Fruit fly (Drosophila melanogaster) whole organism, embryonic: ENCODE measurements around the gene al.

Experiments
- Antp ChIP-seq: fragments of 200-800 bp; sonication (Bioruptor generic); optimal IDR thresholded peaks from 3 replicates; lab custom pipeline; 2016; ENCODE audit warnings: missing biosample characterization, missing genetic modification characterization
- C15 ChIP-seq: fragments of 200-800 bp; sonication (Bioruptor generic); IDR thresholded peaks from 3 replicates; pipeline ENCODE4 v1.3.6; 2022; ENCODE audit warnings: missing biosample characterization, missing genetic modification characterization
- CG1024 ChIP-seq: fragments of 200-800 bp; sonication (Bioruptor generic); IDR thresholded peaks from 2 replicates; pipeline ENCODE4 v1.3.6; 2022; ENCODE audit warnings: missing biosample characterization, missing genetic modification characterization
- CG12104 ChIP-seq: fragments of 200-800 bp; sonication (Bioruptor generic); optimal IDR thresholded peaks from 3 replicates; lab custom pipeline; 2016; ENCODE audit warnings: missing biosample characterization, missing genetic modification characterization
- CG12155 ChIP-seq: fragments of 200-800 bp; sonication (Bioruptor generic); optimal IDR thresholded peaks from 3 replicates; lab custom pipeline; 2016; ENCODE audit warnings: missing biosample characterization, missing genetic modification characterization
- CG17328 ChIP-seq: fragments of 200-800 bp; sonication (Bioruptor generic); IDR thresholded peaks from 2 replicates; pipeline ENCODE4 v1.3.6; 2022; ENCODE audit warnings: missing biosample characterization, missing genetic modification characterization
- CG18619 ChIP-seq: fragments of 200-800 bp; sonication (Bioruptor generic); optimal IDR thresholded peaks from 3 replicates; lab custom pipeline; 2017; ENCODE audit warnings: missing biosample characterization, mild to moderate bottlenecking, missing genetic modification characterization
- CG2129 ChIP-seq: fragments of 200-800 bp; sonication (Bioruptor generic); IDR thresholded peaks from 2 replicates; pipeline ENCODE4 v1.3.6; 2022; ENCODE audit warnings: missing biosample characterization, missing genetic modification characterization; ENCODE audit not compliant: partially characterized antibody
- CG2712 ChIP-seq: fragments of 200-800 bp; optimal IDR thresholded peaks from 3 replicates; lab custom pipeline; 2019; ENCODE audit warnings: missing biosample characterization, mild to moderate bottlenecking, missing genetic modification characterization, moderate library complexity
- CG30403 ChIP-seq: fragments of 200-800 bp; sonication (Bioruptor generic); optimal IDR thresholded peaks from 3 replicates; lab custom pipeline; 2016; ENCODE audit warnings: missing biosample characterization, missing genetic modification characterization
- CG3847 ChIP-seq: fragments of 200-800 bp; sonication (Bioruptor generic); IDR thresholded peaks from 2 replicates; pipeline ENCODE4 v1.3.6; 2022; ENCODE audit warnings: missing biosample characterization, missing genetic modification characterization
- CG6254 ChIP-seq: fragments of 200-800 bp; sonication (Bioruptor generic); optimal IDR thresholded peaks from 3 replicates; lab custom pipeline; 2017; ENCODE audit warnings: mild to moderate bottlenecking, missing biosample characterization, missing genetic modification reagents, missing genetic modification characterization
- CG6689 ChIP-seq: fragments of 200-800 bp; sonication (Bioruptor generic); IDR thresholded peaks from 2 replicates; pipeline ENCODE4 v1.3.6; 2022; ENCODE audit warnings: missing biosample characterization, missing genetic modification characterization
- CTCF ChIP-seq: fragments of 200-800 bp; sonication (Bioruptor generic); optimal IDR thresholded peaks from 2 replicates; lab custom pipeline; 2017; ENCODE audit warnings: missing biosample characterization, mild to moderate bottlenecking, missing genetic modification characterization, moderate library complexity
- Dfd ChIP-seq, 2 experiments: fragments of >200 bp; optimal IDR thresholded peaks; 2 replicates each; lab custom pipeline; 2017; ENCODE audit warnings: missing biosample characterization in 2 of 2, missing genetic modification characterization in 2 of 2
- ERR ChIP-seq: fragments of 200-800 bp; sonication (Bioruptor generic); optimal IDR thresholded peaks from 2 replicates; lab custom pipeline; 2016; ENCODE audit warnings: missing biosample characterization, missing genetic modification characterization
- Ets65A ChIP-seq: fragments of 200-800 bp; sonication (Bioruptor generic); peaks from one replicate; lab custom pipeline; 2016; ENCODE audit warnings: missing biosample characterization, missing genetic modification characterization
- Fer1 ChIP-seq: fragments of 200-800 bp; sonication (Bioruptor generic); optimal IDR thresholded peaks from 2 replicates; lab custom pipeline; 2017; ENCODE audit warnings: missing biosample characterization, mild to moderate bottlenecking, missing genetic modification characterization
- Hand ChIP-seq: fragments of 200-800 bp; sonication (Bioruptor generic); optimal IDR thresholded peaks from 2 replicates; lab custom pipeline; 2017; ENCODE audit warnings: mild to moderate bottlenecking, missing biosample characterization, missing genetic modification reagents, missing genetic modification characterization
- Hey ChIP-seq: fragments of 200-800 bp; sonication (Bioruptor generic); optimal IDR thresholded peaks from 3 replicates; lab custom pipeline; 2018; ENCODE audit warnings: missing biosample characterization, mild to moderate bottlenecking, missing genetic modification characterization
- Nf-YA ChIP-seq: fragments of 200-800 bp; sonication (Bioruptor generic); IDR thresholded peaks from 2 replicates; pipeline ENCODE4 v1.3.6; 2022; ENCODE audit warnings: missing biosample characterization, missing genetic modification characterization
- Optix ChIP-seq: fragments of 200-800 bp; sonication (Bioruptor generic); IDR thresholded peaks from 3 replicates; pipeline ENCODE4 v1.3.6; 2022; ENCODE audit warnings: missing biosample characterization, missing genetic modification characterization
- Poxn ChIP-seq: fragments of 200-800 bp; sonication (Bioruptor generic); IDR thresholded peaks from 2 replicates; pipeline ENCODE4 v1.3.6; 2022; ENCODE audit warnings: missing biosample characterization, missing genetic modification characterization
- Rfx ChIP-seq: fragments of 200-800 bp; sonication (Bioruptor generic); IDR thresholded peaks from 2 replicates; pipeline ENCODE4 v1.3.6; 2022; ENCODE audit warnings: missing biosample characterization, missing genetic modification characterization
- Six4 ChIP-seq: fragments of 200-800 bp; sonication (Bioruptor generic); optimal IDR thresholded peaks from 2 replicates; lab custom pipeline; 2016; ENCODE audit warnings: missing biosample characterization, missing genetic modification characterization
- Vsx1 ChIP-seq: fragments of 200-800 bp; sonication (Bioruptor generic); optimal IDR thresholded peaks from 2 replicates; lab custom pipeline; 2017; ENCODE audit warnings: missing biosample characterization, mild to moderate bottlenecking, missing genetic modification characterization, missing genetic modification reagents
- bbx ChIP-seq: fragments of 200-800 bp; sonication (Bioruptor generic); IDR thresholded peaks from 2 replicates; pipeline ENCODE4 v1.3.6; 2022; ENCODE audit warnings: missing biosample characterization, missing genetic modification characterization; ENCODE audit not compliant: partially characterized antibody
- bcd ChIP-seq: fragments of 200-800 bp; sonication (Bioruptor generic); optimal IDR thresholded peaks from 2 replicates; lab custom pipeline; 2017; ENCODE audit warnings: missing biosample characterization, mild to moderate bottlenecking, missing genetic modification characterization
- bowl ChIP-seq: fragments of 200-800 bp; sonication (Bioruptor generic); IDR thresholded peaks from 2 replicates; pipeline ENCODE4 v1.3.6; 2022; ENCODE audit warnings: missing biosample characterization, missing genetic modification characterization
- cad ChIP-seq: fragments of >200 bp; optimal IDR thresholded peaks from 2 replicates; lab custom pipeline; 2017; ENCODE audit warnings: missing biosample characterization, missing genetic modification characterization
- chm ChIP-seq: fragments of 200-800 bp; sonication (Bioruptor generic); IDR thresholded peaks from 2 replicates; pipeline ENCODE4 v1.3.6; 2022; ENCODE audit warnings: missing biosample characterization, missing genetic modification characterization
- corto ChIP-seq: fragments of 200-800 bp; sonication (Bioruptor generic); optimal IDR thresholded peaks from 2 replicates; lab custom pipeline; 2016; ENCODE audit warnings: missing biosample characterization, mild to moderate bottlenecking, missing genetic modification characterization, moderate library complexity
- dan ChIP-seq: fragments of 200-800 bp; sonication (Bioruptor generic); IDR thresholded peaks from 2 replicates; pipeline ENCODE4 v1.3.6; 2022; ENCODE audit warnings: missing biosample characterization, missing genetic modification characterization
- danr ChIP-seq: fragments of 200-800 bp; sonication (Bioruptor generic); IDR thresholded peaks from 2 replicates; pipeline ENCODE4 v1.3.6; 2022; ENCODE audit warnings: missing biosample characterization, missing genetic modification characterization
- dpn ChIP-seq, 2 experiments: fragments of 200-800 bp; sonication (Bioruptor generic); optimal IDR thresholded peaks; 3 replicates each; lab custom pipeline; 2016; ENCODE audit warnings: missing biosample characterization in 2 of 2, missing genetic modification characterization in 2 of 2
- fru ChIP-seq: fragments of >200 bp; optimal IDR thresholded peaks from 2 replicates; lab custom pipeline; 2017
- grn ChIP-seq: fragments of 200-800 bp; sonication (Bioruptor generic); optimal IDR thresholded peaks from 3 replicates; lab custom pipeline; 2017; ENCODE audit warnings: missing biosample characterization, missing genetic modification characterization
- gro ChIP-seq: fragments of 200-800 bp; sonication (Bioruptor generic); optimal IDR thresholded peaks from 2 replicates; lab custom pipeline; 2016; ENCODE audit warnings: missing biosample characterization, missing genetic modification characterization
- hbn ChIP-seq: fragments of 200-800 bp; sonication (Bioruptor generic); IDR thresholded peaks from 2 replicates; pipeline ENCODE4 v1.3.6; 2022; ENCODE audit warnings: missing biosample characterization, missing genetic modification characterization; ENCODE audit not compliant: partially characterized antibody
- her ChIP-seq: fragments of 200-800 bp; sonication (Bioruptor generic); optimal IDR thresholded peaks from 2 replicates; lab custom pipeline; 2016; ENCODE audit warnings: missing biosample characterization, missing genetic modification characterization
- insv ChIP-seq, 2 experiments: fragments of 200-800 bp; sonication (Bioruptor generic); optimal IDR thresholded peaks; 3 replicates each; lab custom pipeline; 2016 to 2018; ENCODE audit warnings: missing biosample characterization in 2 of 2, missing genetic modification characterization in 2 of 2
- jing ChIP-seq: fragments of 200-800 bp; sonication (Bioruptor generic); optimal IDR thresholded peaks from 2 replicates; lab custom pipeline; 2018; ENCODE audit warnings: missing biosample characterization, mild to moderate bottlenecking, missing genetic modification characterization
- nau ChIP-seq: fragments of 200-800 bp; sonication (Bioruptor generic); optimal IDR thresholded peaks from 3 replicates; lab custom pipeline; 2017; ENCODE audit warnings: missing biosample characterization, mild to moderate bottlenecking, missing genetic modification characterization, missing genetic modification reagents
- nom ChIP-seq: fragments of 200-800 bp; sonication (Bioruptor generic); optimal IDR thresholded peaks from 2 replicates; lab custom pipeline; 2017; ENCODE audit warnings: missing biosample characterization, missing genetic modification characterization, mild to moderate bottlenecking, moderate library complexity, missing genetic modification reagents
- odd ChIP-seq: fragments of 200-800 bp; sonication (Bioruptor generic); optimal IDR thresholded peaks from 2 replicates; lab custom pipeline; 2017; ENCODE audit warnings: missing biosample characterization, mild to moderate bottlenecking, missing genetic modification characterization
- pb ChIP-seq: fragments of 200-800 bp; sonication (Bioruptor generic); optimal IDR thresholded peaks from 3 replicates; lab custom pipeline; 2016; ENCODE audit warnings: missing biosample characterization, missing genetic modification characterization
- pho ChIP-seq: fragments of 200-800 bp; sonication (Bioruptor generic); optimal IDR thresholded peaks from 2 replicates; lab custom pipeline; 2016; ENCODE audit warnings: missing biosample characterization, missing genetic modification characterization
- psq ChIP-seq: fragments of 200-800 bp; sonication (Bioruptor generic); optimal IDR thresholded peaks from 2 replicates; lab custom pipeline; 2017; ENCODE audit warnings: missing biosample characterization, missing genetic modification characterization
- salm ChIP-seq: fragments of 200-800 bp; sonication (Bioruptor generic); optimal IDR thresholded peaks from 2 replicates; lab custom pipeline; 2018; ENCODE audit warnings: missing biosample characterization, mild to moderate bottlenecking, missing genetic modification characterization
- sima ChIP-seq: fragments of 200-800 bp; sonication (Bioruptor generic); optimal IDR thresholded peaks from 2 replicates; lab custom pipeline; 2016; ENCODE audit warnings: missing biosample characterization, missing genetic modification characterization
- so ChIP-seq: fragments of 200-800 bp; sonication (Bioruptor generic); IDR thresholded peaks from 3 replicates; pipeline ENCODE4 v1.3.6; 2022; ENCODE audit warnings: missing biosample characterization, missing genetic modification characterization
- vfl ChIP-seq: fragments of 200-800 bp; sonication (Bioruptor generic); optimal IDR thresholded peaks from 2 replicates; lab custom pipeline; 2016; ENCODE audit warnings: missing biosample characterization, missing genetic modification characterization
- yki ChIP-seq: fragments of >200 bp; optimal IDR thresholded peaks from 3 replicates; lab custom pipeline; 2018

Gene al

DNA sequence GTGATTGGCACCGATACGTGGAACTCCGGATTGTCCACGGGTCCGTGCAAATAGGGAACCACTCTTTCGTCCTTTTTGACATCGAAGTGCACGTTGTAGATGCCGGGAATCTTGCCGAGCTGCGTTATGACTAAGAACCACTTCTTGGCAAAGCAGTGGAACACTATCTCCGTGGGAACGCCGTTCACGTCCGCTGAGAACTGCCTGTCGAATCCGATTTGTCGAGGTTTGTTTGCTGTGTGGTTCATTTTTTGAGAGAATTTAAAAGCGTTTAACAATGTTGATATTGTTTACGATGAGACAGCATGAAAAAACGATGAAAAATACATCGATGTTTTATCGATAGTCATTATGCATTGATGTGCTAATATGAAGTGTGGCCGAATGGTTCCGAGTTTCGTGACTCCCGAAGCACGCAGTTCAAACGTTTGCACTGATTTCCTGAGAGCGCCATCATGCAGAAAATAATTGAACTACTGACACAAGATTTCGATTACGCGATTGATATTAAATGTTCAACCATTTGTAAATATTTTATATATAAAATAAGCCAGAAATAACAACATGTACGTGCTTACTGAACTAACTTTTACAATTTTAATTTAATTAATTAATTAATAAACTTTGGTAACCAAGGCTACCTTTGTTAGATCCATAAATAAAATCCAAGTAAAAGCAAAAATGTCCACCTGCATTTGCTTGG is 43.4 kb downstream of the al start, which contains the start of the genes CG11885 and CG13692 (continued):
- no peak for TF ChIP-seq cad (GFP tag; lab: Kevin White, UChicago)
- no peak for TF ChIP-seq CG12104 (GFP tag; lab: Kevin White, UChicago)
- TF ChIP-seq Hand = no peak
- TF ChIP-seq ERR = no peak
- TF ChIP-seq nau (GFP tag; lab: Kevin White, UChicago) = peak; percentile 27
- TF ChIP-seq pho = peak; percentile 10
- no peak; the same call in 2 of the 3 replicates for TF ChIP-seq so (GFP tag; lab: Robert Waterston, UW)
- TF ChIP-seq grn (GFP tag; lab: Kevin White, UChicago) = peak; percentile 84
- no peak for TF ChIP-seq pb (GFP tag; lab: Kevin White, UChicago)
- TF ChIP-seq Rfx = peak; percentile 74
- TF ChIP-seq jing (GFP tag; lab: Kevin White, UChicago) = no peak
- TF ChIP-seq yki = no peak
- TF ChIP-seq C15 (GFP tag; lab: Robert Waterston, UW) = no peak
- TF ChIP-seq chm (GFP tag; lab: Robert Waterston, UW) = peak; percentile 22; the same call in 1 of the 2 replicates
- TF ChIP-seq corto (GFP tag; lab: Kevin White, UChicago) = peak; percentile 6
- peak; percentile 75 for TF ChIP-seq CG3847 (GFP tag; lab: Robert Waterston, UW)
- peak; percentile 26 for TF ChIP-seq Antp (GFP tag; lab: Kevin White, UChicago)
- no peak for TF ChIP-seq dan
- TF ChIP-seq psq (GFP tag; lab: Kevin White, UChicago) = no peak
- peak; percentile 89 for TF ChIP-seq CG2129 (GFP tag; lab: Robert Waterston, UW)
- TF ChIP-seq hbn (GFP tag; lab: Robert Waterston, UW) = peak; percentile 99
- no peak for TF ChIP-seq fru
- TF ChIP-seq bbx (GFP tag; lab: Robert Waterston, UW) = peak; percentile 99
- peak; percentile 96 for TF ChIP-seq Ets65A (GFP tag; lab: Kevin White, UChicago)
- peak in 1 of 2 experiments; percentile 58 for TF ChIP-seq insv (GFP tag; optimal IDR thresholded peaks at IDR 0.05; lab: Kevin White, UChicago)
- no peak for TF ChIP-seq CG6689
- no peak for TF ChIP-seq CG1024 (GFP tag; lab: Robert Waterston, UW)
- TF ChIP-seq bcd (GFP tag; lab: Kevin White, UChicago) = peak; percentile 24
- peak; percentile 33 for TF ChIP-seq CG30403 (GFP tag; lab: Kevin White, UChicago)
- no peak for TF ChIP-seq bowl
- peak; percentile 34 for TF ChIP-seq nom (GFP tag; lab: Kevin White, UChicago)
- TF ChIP-seq CG12155 (GFP tag; lab: Kevin White, UChicago) = peak; percentile 2
- no peak for TF ChIP-seq Vsx1 (GFP tag; lab: Kevin White, UChicago)
- TF ChIP-seq gro (GFP tag; lab: Kevin White, UChicago) = peak; percentile 56
- no peak for TF ChIP-seq Dfd (GFP tag; optimal IDR thresholded peaks at IDR 0.05; lab: Kevin White, UChicago)
- TF ChIP-seq salm (tag; lab: Kevin White, UChicago) = no peak
- TF ChIP-seq CG18619 (GFP tag; lab: Kevin White, UChicago) = no peak
- TF ChIP-seq CG6254 = peak; percentile 20
- no peak for TF ChIP-seq danr (GFP tag; lab: Robert Waterston, UW)
- TF ChIP-seq vfl = peak; percentile 43
- TF ChIP-seq her (GFP tag; lab: Kevin White, UChicago) = no peak
- TF ChIP-seq Six4 (GFP tag; lab: Kevin White, UChicago) = no peak
- TF ChIP-seq Fer1 (GFP tag; lab: Kevin White, UChicago) = peak; percentile 66
- peak; percentile 68 for TF ChIP-seq CG2712
- no peak for TF ChIP-seq Hey (tag; lab: Kevin White, UChicago)
- TF ChIP-seq odd = no peak
- TF ChIP-seq dpn (GFP tag; optimal IDR thresholded peaks at IDR 0.05; lab: Kevin White, UChicago) = peak; percentile 37 to 39
- peak; percentile 95 for TF ChIP-seq CTCF
- no peak for TF ChIP-seq Nf-YA
- TF ChIP-seq Optix (GFP tag; lab: Robert Waterston, UW) = no peak
- no peak for TF ChIP-seq sima (GFP tag; lab: Kevin White, UChicago)
- TF ChIP-seq Poxn (GFP tag; lab: Robert Waterston, UW) = no peak
- 0 out of 2 replicates have a peak, but pooled peaks have one; percentile 15 for TF ChIP-seq CG17328
